Fruit fly (Drosophila melanogaster): ENCODE data around the gene CG33932.

The CG33932 gene

dm6 chrX:19754705-19755403 lies 10.6 kb downstream of the CG33932 start:
- TF ChIP-seq psq (optimal IDR thresholded peaks at IDR 0.05) (no peak), h (optimal IDR thresholded peaks at IDR 0.05) (no peak), ttk (optimal IDR thresholded peaks at IDR 0.05) (no peak), insv (optimal IDR thresholded peaks at IDR 0.05) (no peak), Myc (optimal IDR thresholded peaks at IDR 0.05) (no peak), Sin3A (optimal IDR thresholded peaks at IDR 0.05) (no peak)

- TF ChIP-seq h (optimal IDR thresholded peaks at IDR 0.05) (no peak), ttk (optimal IDR thresholded peaks at IDR 0.05) (no peak), insv (optimal IDR thresholded peaks at IDR 0.05) (no peak), psq (optimal IDR thresholded peaks at IDR 0.05) (no peak), Sin3A (optimal IDR thresholded peaks at IDR 0.05) (no peak), Myc (optimal IDR thresholded peaks at IDR 0.05) (no peak)
These were observed 17.9 kb downstream of the CG33932 start for dm6 chrX:19762167-19762566.

- no peak for TF ChIP-seq ttk (optimal IDR thresholded peaks at IDR 0.05)
- no peak for TF ChIP-seq Sin3A (optimal IDR thresholded peaks at IDR 0.05)
- no peak for TF ChIP-seq h (optimal IDR thresholded peaks at IDR 0.05)
- TF ChIP-seq psq (optimal IDR thresholded peaks at IDR 0.05), result no peak
- no peak for TF ChIP-seq Myc (optimal IDR thresholded peaks at IDR 0.05)
- no peak for TF ChIP-seq insv (optimal IDR thresholded peaks at IDR 0.05)
These were observed 19.3 kb downstream of the CG33932 start for dm6 chrX:19763440-19764002.

- TF ChIP-seq insv (optimal IDR thresholded peaks at IDR 0.05) (no peak), psq (optimal IDR thresholded peaks at IDR 0.05) (no peak), Myc (optimal IDR thresholded peaks at IDR 0.05) (no peak), Sin3A (optimal IDR thresholded peaks at IDR 0.05) (no peak), ttk (optimal IDR thresholded peaks at IDR 0.05) (no peak), h (optimal IDR thresholded peaks at IDR 0.05) (no peak)
These were observed 20.7 kb downstream of the CG33932 start, which contains the start of gene CG12702 for dm6 chrX:19764824-19765489. CG12702 (minus strand) TSS chrX:19764874.

- TF ChIP-seq Sin3A (optimal IDR thresholded peaks at IDR 0.05) (no peak), insv (optimal IDR thresholded peaks at IDR 0.05) (no peak), h (optimal IDR thresholded peaks at IDR 0.05) (no peak), psq (optimal IDR thresholded peaks at IDR 0.05) (no peak), ttk (optimal IDR thresholded peaks at IDR 0.05) (no peak), Myc (optimal IDR thresholded peaks at IDR 0.05) (no peak)
These were observed 21.4 kb downstream of the CG33932 start for dm6 chrX:19765490-19766212.

dm6 chrX:19769821-19770519 lies 25.7 kb downstream of the CG33932 start:
- TF ChIP-seq h (optimal IDR thresholded peaks at IDR 0.05) (no peak), ttk (optimal IDR thresholded peaks at IDR 0.05) (no peak), Sin3A (optimal IDR thresholded peaks at IDR 0.05) (no peak), insv (optimal IDR thresholded peaks at IDR 0.05) (no peak), psq (optimal IDR thresholded peaks at IDR 0.05) (no peak), Myc (optimal IDR thresholded peaks at IDR 0.05) (no peak)

- TF ChIP-seq ttk (optimal IDR thresholded peaks at IDR 0.05), result no peak
- TF ChIP-seq Sin3A (optimal IDR thresholded peaks at IDR 0.05), result no peak
- no peak for TF ChIP-seq h (optimal IDR thresholded peaks at IDR 0.05)
- TF ChIP-seq psq (optimal IDR thresholded peaks at IDR 0.05), result no peak
- no peak for TF ChIP-seq insv (optimal IDR thresholded peaks at IDR 0.05)
- TF ChIP-seq Myc (optimal IDR thresholded peaks at IDR 0.05), result no peak
These were observed 27.9 kb downstream of the CG33932 start for dm6 chrX:19772002-19772622.

- TF ChIP-seq psq (optimal IDR thresholded peaks at IDR 0.05), result no peak
- no peak for TF ChIP-seq ttk (optimal IDR thresholded peaks at IDR 0.05)
- TF ChIP-seq h (optimal IDR thresholded peaks at IDR 0.05), result no peak
- no peak for TF ChIP-seq insv (optimal IDR thresholded peaks at IDR 0.05)
- no peak for TF ChIP-seq Myc (optimal IDR thresholded peaks at IDR 0.05)
- no peak for TF ChIP-seq Sin3A (optimal IDR thresholded peaks at IDR 0.05)
These were observed 29.8 kb downstream of the CG33932 start for dm6 chrX:19773734-19774702.

- TF ChIP-seq ttk (optimal IDR thresholded peaks at IDR 0.05), result no peak
- TF ChIP-seq Sin3A (optimal IDR thresholded peaks at IDR 0.05), result no peak
These were observed 30.9 kb downstream of the CG33932 start for dm6 chrX:19775055-19775645.

dm6 chrX:19781861-19782260 lies 37.6 kb downstream of the CG33932 start:
- TF ChIP-seq h (optimal IDR thresholded peaks at IDR 0.05) (no peak), ttk (optimal IDR thresholded peaks at IDR 0.05) (no peak), psq (optimal IDR thresholded peaks at IDR 0.05) (no peak), insv (optimal IDR thresholded peaks at IDR 0.05) (no peak), Myc (optimal IDR thresholded peaks at IDR 0.05) (no peak), Sin3A (optimal IDR thresholded peaks at IDR 0.05) (no peak)

All from Kc167 (cell line).